Fruit fly (Drosophila melanogaster) whole organism, embryonic: ENCODE measurements around the gene CG10064.

ENCODE experiments used
- Adf1 ChIP-seq: fragments of 200-800 bp; sonication (Bioruptor generic); IDR thresholded peaks from 2 replicates; pipeline ENCODE4 v1.3.6; 2022; ENCODE audit warnings: missing biosample characterization, missing genetic modification characterization
- CG11504 ChIP-seq: fragments of 200-800 bp; sonication (Bioruptor generic); optimal IDR thresholded peaks from 3 replicates; lab custom pipeline; 2019; ENCODE audit warnings: missing biosample characterization, mild to moderate bottlenecking, missing genetic modification characterization, moderate library complexity
- CG14710 ChIP-seq: fragments of 200-800 bp; sonication (Bioruptor generic); optimal IDR thresholded peaks from 3 replicates; lab custom pipeline; 2019; ENCODE audit warnings: missing biosample characterization, mild to moderate bottlenecking, missing genetic modification characterization, moderate library complexity
- CG15479 ChIP-seq: fragments of 200-800 bp; sonication (Bioruptor generic); optimal IDR thresholded peaks from 3 replicates; lab custom pipeline; 2019; ENCODE audit warnings: missing biosample characterization, mild to moderate bottlenecking, missing genetic modification characterization, moderate library complexity
- CG17186 ChIP-seq: fragments of 200-800 bp; sonication (Bioruptor generic); optimal IDR thresholded peaks from 3 replicates; lab custom pipeline; 2017; ENCODE audit warnings: missing biosample characterization, missing genetic modification reagents, missing genetic modification characterization
- CG17361 ChIP-seq: fragments of 200-800 bp; sonication (Bioruptor generic); IDR thresholded peaks from 3 replicates; pipeline ENCODE4 v1.3.6; 2022; ENCODE audit warnings: missing biosample characterization, missing genetic modification characterization
- CG17829 ChIP-seq: fragments of 200-800 bp; optimal IDR thresholded peaks from 2 replicates; lab custom pipeline; 2019; ENCODE audit warnings: missing biosample characterization, mild to moderate bottlenecking, missing genetic modification characterization, moderate library complexity
- CG1792 ChIP-seq: fragments of 200-800 bp; sonication (Bioruptor generic); optimal IDR thresholded peaks from 2 replicates; lab custom pipeline; 2016; ENCODE audit warnings: missing biosample characterization, missing genetic modification characterization
- CG18262 ChIP-seq: fragments of 200-800 bp; optimal IDR thresholded peaks from 3 replicates; lab custom pipeline; 2019; ENCODE audit warnings: missing biosample characterization, mild to moderate bottlenecking, missing genetic modification characterization, moderate library complexity
- CG2116 ChIP-seq: fragments of 200-800 bp; sonication (Bioruptor generic); optimal IDR thresholded peaks from 3 replicates; lab custom pipeline; 2018; ENCODE audit warnings: missing biosample characterization, mild to moderate bottlenecking, missing genetic modification characterization
- CG2678 ChIP-seq: fragments of 200-800 bp; sonication (Bioruptor generic); optimal IDR thresholded peaks from 3 replicates; lab custom pipeline; 2019; ENCODE audit warnings: missing biosample characterization, mild to moderate bottlenecking, missing genetic modification characterization, moderate library complexity
- CG2712 ChIP-seq: fragments of 200-800 bp; optimal IDR thresholded peaks from 3 replicates; lab custom pipeline; 2019; ENCODE audit warnings: missing biosample characterization, mild to moderate bottlenecking, missing genetic modification characterization, moderate library complexity
- CG31441 ChIP-seq: fragments of 200-800 bp; sonication (Bioruptor generic); IDR thresholded peaks from 2 replicates; pipeline ENCODE4 v1.3.6; 2022; ENCODE audit warnings: missing biosample characterization, missing genetic modification characterization
- CG7839 ChIP-seq: fragments of 200-800 bp; sonication (Bioruptor generic); optimal IDR thresholded peaks from 3 replicates; lab custom pipeline; 2018; ENCODE audit warnings: missing biosample characterization, mild to moderate bottlenecking, missing genetic modification characterization, moderate library complexity
- CG8290 ChIP-seq, 3 experiments: fragments of 200-800 bp; sonication (Bioruptor generic); optimal IDR thresholded peaks; 2 replicates each; lab custom pipeline; 2016 to 2019; ENCODE audit warnings: missing biosample characterization in 3 of 3, missing genetic modification characterization in 3 of 3, mild to moderate bottlenecking in 2 of 3, moderate library complexity in 1 of 3
- CG8478 ChIP-seq: fragments of >200 bp; optimal IDR thresholded peaks from 2 replicates; lab custom pipeline; 2018
- CG8765 ChIP-seq: fragments of 200-800 bp; sonication (Bioruptor generic); IDR thresholded peaks from 2 replicates; pipeline ENCODE4 v1.3.6; 2022; ENCODE audit warnings: missing biosample characterization, missing genetic modification characterization
- CG9215 ChIP-seq: fragments of 200-800 bp; sonication (Bioruptor generic); IDR thresholded peaks from 2 replicates; pipeline ENCODE4 v1.3.6; 2022; ENCODE audit warnings: missing biosample characterization, missing genetic modification characterization
- Camta ChIP-seq: fragments of 200-800 bp; sonication (Bioruptor generic); optimal IDR thresholded peaks from 2 replicates; lab custom pipeline; 2016; ENCODE audit warnings: missing biosample characterization, missing genetic modification characterization
- Deaf1 ChIP-seq: fragments of 200-800 bp; optimal IDR thresholded peaks from 3 replicates; lab custom pipeline; 2019; ENCODE audit warnings: missing biosample characterization, mild to moderate bottlenecking, missing genetic modification characterization, moderate library complexity
- Nf-YC ChIP-seq: fragments of 200-800 bp; optimal IDR thresholded peaks from 3 replicates; lab custom pipeline; 2019; ENCODE audit warnings: missing biosample characterization, mild to moderate bottlenecking, missing genetic modification characterization, moderate library complexity
- Ptx1 ChIP-seq: fragments of 200-800 bp; sonication (Bioruptor generic); IDR thresholded peaks from 2 replicates; pipeline ENCODE4 v1.3.6; 2022; ENCODE audit warnings: missing biosample characterization, missing genetic modification characterization
- Rx ChIP-seq: fragments of 200-800 bp; sonication (Bioruptor generic); IDR thresholded peaks from 2 replicates; pipeline ENCODE4 v1.3.6; 2022; ENCODE audit warnings: missing biosample characterization, missing genetic modification characterization
- Sox100B ChIP-seq: fragments of 200-800 bp; sonication (Bioruptor generic); optimal IDR thresholded peaks from 3 replicates; lab custom pipeline; 2018; ENCODE audit warnings: missing biosample characterization, mild to moderate bottlenecking, missing genetic modification characterization
- Sox102F ChIP-seq: fragments of 200-800 bp; sonication (Bioruptor generic); optimal IDR thresholded peaks from 2 replicates; lab custom pipeline; 2018; ENCODE audit warnings: missing biosample characterization, mild to moderate bottlenecking, missing genetic modification characterization, moderate library complexity
- Ssrp ChIP-seq: fragments of 200-800 bp; sonication (Bioruptor generic); optimal IDR thresholded peaks from 2 replicates; lab custom pipeline; 2018; ENCODE audit warnings: missing biosample characterization, mild to moderate bottlenecking, missing genetic modification characterization, moderate library complexity
- abd-A ChIP-seq: fragments of 200-800 bp; sonication (Bioruptor generic); optimal IDR thresholded peaks from 3 replicates; lab custom pipeline; 2019; ENCODE audit warnings: missing biosample characterization, mild to moderate bottlenecking, missing genetic modification characterization, moderate library complexity
- cad ChIP-seq: fragments of >200 bp; optimal IDR thresholded peaks from 2 replicates; lab custom pipeline; 2017; ENCODE audit warnings: missing biosample characterization, missing genetic modification characterization
- cato ChIP-seq: fragments of 200-800 bp; sonication (Bioruptor generic); optimal IDR thresholded peaks from 2 replicates; lab custom pipeline; 2016; ENCODE audit warnings: missing biosample characterization, missing genetic modification characterization, borderline replicate concordance
- dm ChIP-seq: fragments of 200-800 bp; sonication (Bioruptor generic); optimal IDR thresholded peaks from 3 replicates; lab custom pipeline; 2016; ENCODE audit warnings: missing biosample characterization, missing genetic modification characterization
- dmrt99B ChIP-seq: fragments of 200-800 bp; sonication (Bioruptor generic); optimal IDR thresholded peaks from 2 replicates; lab custom pipeline; 2018; ENCODE audit warnings: missing biosample characterization, mild to moderate bottlenecking, missing genetic modification characterization, moderate library complexity
- dpn ChIP-seq, 2 experiments: fragments of 200-800 bp; sonication (Bioruptor generic); optimal IDR thresholded peaks; 3 replicates each; lab custom pipeline; 2016; ENCODE audit warnings: missing biosample characterization in 2 of 2, missing genetic modification characterization in 2 of 2
- esg ChIP-seq: fragments of 200-800 bp; sonication (Bioruptor generic); conservative IDR thresholded peaks from 2 replicates; pipeline ENCODE4 v1.3.6; 2022; ENCODE audit warnings: missing biosample characterization, missing genetic modification characterization
- ftz-f1 ChIP-seq: fragments of 200-800 bp; sonication (Bioruptor generic); optimal IDR thresholded peaks from 2 replicates; lab custom pipeline; 2016; ENCODE audit warnings: missing biosample characterization, missing genetic modification characterization
- gem ChIP-seq: fragments of 200-800 bp; sonication (Bioruptor generic); optimal IDR thresholded peaks from 2 replicates; lab custom pipeline; 2019; ENCODE audit warnings: missing biosample characterization, mild to moderate bottlenecking, missing genetic modification characterization, moderate library complexity
- grau ChIP-seq: fragments of 200-800 bp; optimal IDR thresholded peaks from 3 replicates; lab custom pipeline; 2019; ENCODE audit warnings: missing biosample characterization, mild to moderate bottlenecking, missing genetic modification characterization, moderate library complexity
- hbn ChIP-seq: fragments of 200-800 bp; sonication (Bioruptor generic); IDR thresholded peaks from 2 replicates; pipeline ENCODE4 v1.3.6; 2022; ENCODE audit warnings: missing biosample characterization, missing genetic modification characterization; ENCODE audit not compliant: partially characterized antibody
- inv ChIP-seq: fragments of 200-800 bp; sonication (Bioruptor generic); IDR thresholded peaks from 2 replicates; pipeline ENCODE4 v1.3.6; 2022; ENCODE audit warnings: missing biosample characterization, missing genetic modification characterization; ENCODE audit not compliant: partially characterized antibody
- lola ChIP-seq, 3 experiments: fragments of >200 bp in 2 of 3; fragments of 200-800 bp in 1 of 3; sonication (Bioruptor generic) in 1 of 3; optimal IDR thresholded peaks; 2 replicates each; lab custom pipeline; 2017 to 2019; ENCODE audit warnings: missing biosample characterization in 3 of 3, missing genetic modification characterization in 3 of 3, mild to moderate bottlenecking in 1 of 3, moderate library complexity in 1 of 3
- nmo ChIP-seq: fragments of 200-800 bp; sonication (Bioruptor generic); optimal IDR thresholded peaks from 2 replicates; lab custom pipeline; 2018; ENCODE audit warnings: missing biosample characterization, mild to moderate bottlenecking, missing genetic modification characterization, moderate library complexity
- ro ChIP-seq: fragments of 200-800 bp; sonication (Bioruptor generic); IDR thresholded peaks from 2 replicates; pipeline ENCODE4 v1.3.6; 2022; ENCODE audit warnings: missing biosample characterization, missing genetic modification characterization
- row ChIP-seq: fragments of 200-800 bp; sonication (Bioruptor generic); IDR thresholded peaks from 3 replicates; pipeline ENCODE4 v1.3.6; 2022; ENCODE audit warnings: missing biosample characterization, missing genetic modification characterization
- shn ChIP-seq: fragments of 200-800 bp; sonication (Bioruptor generic); optimal IDR thresholded peaks from 3 replicates; lab custom pipeline; 2016; ENCODE audit warnings: missing biosample characterization, missing genetic modification characterization
- tio ChIP-seq: fragments of 200-800 bp; sonication (Bioruptor generic); optimal IDR thresholded peaks from 2 replicates; lab custom pipeline; 2017; ENCODE audit warnings: missing biosample characterization, missing genetic modification characterization, inconsistent platforms
- unc-4 ChIP-seq: fragments of 200-800 bp; sonication (Bioruptor generic); IDR thresholded peaks from 2 replicates; pipeline ENCODE4 v1.3.6; 2022; ENCODE audit warnings: missing biosample characterization, missing genetic modification characterization; ENCODE audit not compliant: partially characterized antibody

The CG10064 gene

DNA sequence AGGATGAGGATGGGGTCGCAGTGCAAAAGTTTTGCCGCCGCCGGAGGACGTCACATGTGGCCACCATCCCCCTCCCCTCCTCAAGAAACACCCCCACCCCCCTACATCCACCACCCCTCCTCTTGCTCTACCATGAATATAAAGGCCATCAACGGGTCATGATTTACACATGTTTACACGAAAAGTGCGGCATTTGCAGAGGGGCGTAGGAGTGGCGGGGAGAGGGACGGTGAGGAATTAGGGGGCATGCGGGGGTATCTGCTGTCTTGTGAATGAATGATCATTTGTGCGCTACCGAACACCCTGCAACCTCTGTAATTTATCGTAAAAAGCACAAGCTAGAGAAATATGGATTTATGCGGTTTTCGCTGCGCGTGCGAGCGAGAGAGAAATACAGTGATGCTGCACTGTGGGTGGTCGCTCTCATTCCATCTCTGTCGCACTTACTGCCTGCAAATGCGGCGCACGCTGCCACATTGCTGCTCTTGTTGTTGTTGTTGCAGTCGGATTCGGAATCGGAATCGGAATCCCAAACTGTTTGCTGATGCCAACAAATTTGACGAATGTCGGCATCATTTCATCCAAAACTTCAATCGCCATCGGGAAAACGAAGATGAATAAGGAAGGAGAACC, 13.5 kb upstream of the CG10064 start (continued):
- no peak for TF ChIP-seq hbn (GFP tag; lab: Robert Waterston, UW)
- no peak for TF ChIP-seq cad
- peak; percentile 6 for TF ChIP-seq Deaf1 (tag; lab: Kevin White, UChicago)
- peak; percentile 13 for TF ChIP-seq Nf-YC (tag; lab: Kevin White, UChicago)
- no peak for TF ChIP-seq ro (GFP tag; lab: Robert Waterston, UW)
- TF ChIP-seq tio (GFP tag; lab: Kevin White, UChicago), result no peak
- peak; percentile 28 for TF ChIP-seq CG8478 (lab: Kevin White, UChicago)
- no peak for TF ChIP-seq Ptx1 (GFP tag; lab: Robert Waterston, UW)

DNA sequence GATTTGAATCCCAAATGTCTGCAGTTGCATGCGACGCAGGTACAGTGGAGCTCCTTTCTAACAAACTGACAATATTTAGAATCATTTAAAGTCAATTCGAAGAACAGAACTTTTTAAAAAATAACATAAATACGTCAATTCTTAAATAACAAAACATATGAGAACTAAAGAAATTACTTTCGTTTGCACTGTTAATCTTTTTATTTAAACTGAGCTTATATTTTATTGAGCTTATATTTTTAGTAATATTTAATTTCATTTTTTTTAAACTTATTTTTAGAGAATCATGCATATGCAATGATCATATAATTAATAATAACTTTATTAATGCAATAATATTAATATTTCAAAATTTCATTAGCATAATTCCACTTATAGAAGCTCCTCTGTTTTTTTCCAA, 12.9 kb upstream of the CG10064 start:
- TF ChIP-seq CG2678 (tag; lab: Kevin White, UChicago) (peak; percentile 10), dpn (GFP tag; optimal IDR thresholded peaks at IDR 0.05; lab: Kevin White, UChicago) (no peak), Ssrp (peak; percentile 13), CG2712 (tag; lab: Kevin White, UChicago) (peak; percentile 51), row (GFP tag; lab: Robert Waterston, UW) (0 out of 3 replicates have a peak, but pooled peaks have one; percentile 10), grau (tag; lab: Kevin White, UChicago) (peak; percentile 57), Sox102F (GFP tag; lab: Kevin White, UChicago) (peak; percentile 12), dmrt99B (tag; lab: Kevin White, UChicago) (peak; percentile 6), cato (GFP tag; lab: Kevin White, UChicago) (no peak), CG17361 (GFP tag; lab: Robert Waterston, UW) (peak; percentile 27; the same call in 1 of the 3 replicates), shn (no peak), CG18262 (tag; lab: Kevin White, UChicago) (peak; percentile 55), nmo (GFP tag; lab: Kevin White, UChicago) (peak; percentile 3), gem (tag; lab: Kevin White, UChicago) (peak; percentile 25), esg (GFP tag; lab: Robert Waterston, UW) (no peak), Sox100B (peak; percentile 9), CG31441 (GFP tag; lab: Robert Waterston, UW) (peak; percentile 36; the same call in 1 of the 2 replicates), CG11504 (tag; lab: Kevin White, UChicago) (peak; percentile 33), Camta (no peak), CG7839 (tag; lab: Kevin White, UChicago) (peak; percentile 4), inv (no peak), unc-4 (GFP tag; lab: Robert Waterston, UW) (no peak), CG9215 (GFP tag; lab: Robert Waterston, UW) (no peak), lola (GFP tag; optimal IDR thresholded peaks at IDR 0.05; lab: Kevin White, UChicago) (peak in 1 of 3 experiments; percentile 14)
- TF ChIP-seq, all 482 proteins: peak for 16

DNA sequence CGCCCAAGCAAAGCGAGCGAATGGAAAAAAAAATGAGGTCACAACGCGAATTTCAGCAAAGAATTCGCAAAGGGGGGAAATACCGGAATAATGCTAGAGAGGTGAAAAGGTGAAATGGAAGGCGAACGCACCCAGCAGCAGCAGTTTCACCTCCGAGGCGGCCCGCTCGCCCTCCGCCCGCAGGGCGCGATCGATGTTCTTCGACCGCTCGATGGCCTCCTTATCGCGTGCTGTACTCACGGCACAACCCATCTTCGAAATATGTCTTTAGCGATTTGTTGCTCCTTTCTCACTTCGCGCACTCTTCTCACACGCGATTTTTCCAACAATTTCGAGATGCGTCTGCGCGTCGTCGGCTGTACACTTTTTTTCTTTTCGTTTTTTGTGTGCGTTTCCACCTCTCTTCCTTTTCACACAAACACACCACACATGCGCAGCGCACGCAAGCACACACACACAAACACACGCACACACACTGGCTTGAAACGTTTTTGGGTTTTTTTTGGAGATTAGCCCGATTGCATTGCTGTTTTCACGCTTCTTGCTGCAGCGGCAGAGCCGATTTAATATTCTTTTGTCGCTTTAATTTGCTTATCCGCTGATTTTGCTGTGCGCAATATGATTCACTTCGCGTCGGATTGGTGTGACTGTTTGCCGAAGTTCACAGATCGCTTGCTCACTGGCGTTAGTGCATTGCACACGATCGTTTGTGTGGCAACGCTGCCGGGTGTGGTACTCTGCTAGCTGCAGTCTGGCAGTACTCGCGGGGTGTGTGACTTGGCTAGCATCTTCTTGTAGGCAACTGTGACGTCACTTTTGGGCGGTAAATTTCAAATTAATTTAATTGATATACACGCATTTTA, 11.9 kb upstream of the CG10064 start, which contains the start of gene Galphai:
TSS of gene Galphai (minus strand) at position 658 of the 863 bp plus-strand sequence.
- TF ChIP-seq abd-A (tag; lab: Kevin White, UChicago) (no peak), CG14710 (tag; lab: Kevin White, UChicago) (peak; percentile 87), dm (GFP tag; lab: Kevin White, UChicago) (peak; percentile 58), Adf1 (GFP tag; lab: Robert Waterston, UW) (peak; percentile 49; the same call in 1 of the 2 replicates), dpn (GFP tag; optimal IDR thresholded peaks at IDR 0.05; lab: Kevin White, UChicago) (peak; percentile 38 to 45), ftz-f1 (GFP tag; lab: Kevin White, UChicago) (peak; percentile 51), CG17829 (tag; lab: Kevin White, UChicago) (peak; percentile 67), CG15479 (GFP tag; lab: Kevin White, UChicago) (peak; percentile 96), CG17186 (peak; percentile 94), CG17361 (GFP tag; lab: Robert Waterston, UW) (no peak), CG8765 (GFP tag; lab: Robert Waterston, UW) (0 out of 2 replicates have a peak, but pooled peaks have one; percentile 38), CG2116 (GFP tag; lab: Kevin White, UChicago) (peak; percentile 72), CG1792 (GFP tag; lab: Kevin White, UChicago) (peak; percentile 28), CG8290 (GFP tag; optimal IDR thresholded peaks at IDR 0.05; lab: Kevin White, UChicago) (peak; percentile 89), CG8290 (tag; optimal IDR thresholded peaks at IDR 0.05; lab: Kevin White, UChicago) (peak; percentile 59 to 97), Rx (GFP tag; lab: Robert Waterston, UW) (no peak)
